Fruit fly (Drosophila melanogaster): ENCODE results near the gene CASK.

The CASK gene

dm6 chr3R:21848987-21849442, 26.5 kb upstream of the CASK start (continued):
- TF ChIP-seq CG9876 (GFP tag; optimal IDR thresholded peaks at IDR 0.05) (peak; percentile 24), da (GFP tag; optimal IDR thresholded peaks at IDR 0.05) (no peak), CG17612 (GFP tag; IDR thresholded peaks at IDR 0.05) (no peak), maf-S (GFP tag; optimal IDR thresholded peaks at IDR 0.05) (peak; percentile 26), nmo (GFP tag; optimal IDR thresholded peaks at IDR 0.05) (peak; percentile 87), salm (tag; optimal IDR thresholded peaks at IDR 0.05) (peak; percentile 19), en (GFP tag; optimal IDR thresholded peaks at IDR 0.05) (peak; percentile 54), CG12744 (GFP tag; optimal IDR thresholded peaks at IDR 0.05) (peak; percentile 28), Fer3 (tag; optimal IDR thresholded peaks at IDR 0.05) (peak; percentile 33), Myb (GFP tag; optimal IDR thresholded peaks at IDR 0.05) (peak; percentile 39), Mes4 (GFP tag; optimal IDR thresholded peaks at IDR 0.05) (peak; percentile 21), CG30403 (GFP tag; optimal IDR thresholded peaks at IDR 0.05) (peak; percentile 80), CG11398 (GFP tag; optimal IDR thresholded peaks at IDR 0.05) (peak; percentile 7), row (GFP tag; IDR thresholded peaks at IDR 0.05) (peak; percentile 74), CG9817 (tag; optimal IDR thresholded peaks at IDR 0.05) (peak; percentile 31), CG8290 (GFP tag; optimal IDR thresholded peaks at IDR 0.05) (peak; percentile 9), CG8290 (tag; optimal IDR thresholded peaks at IDR 0.05) (peak in 1 of 2 experiments; percentile 20), Hr78 (GFP tag; optimal IDR thresholded peaks at IDR 0.05) (peak in 1 of 2 experiments; percentile 49), ara (GFP tag; IDR thresholded peaks at IDR 0.05) (peak; percentile 60; the same call in 1 of the 2 replicates), ERR (GFP tag; optimal IDR thresholded peaks at IDR 0.05) (no peak), Drgx (GFP tag; IDR thresholded peaks at IDR 0.05) (peak; percentile 89), CG8281 (tag; optimal IDR thresholded peaks at IDR 0.05) (peak; percentile 40), Chrac-16 (GFP tag; optimal IDR thresholded peaks at IDR 0.05) (peak; percentile 54), pan (optimal IDR thresholded peaks at IDR 0.05) (no peak), pan (GFP tag; optimal IDR thresholded peaks at IDR 0.05 in 1 of 2, IDR thresholded peaks at IDR 0.05 in 1 of 2) (peak in 1 of 2 experiments; percentile 35), tin (GFP tag; optimal IDR thresholded peaks at IDR 0.05) (peak; percentile 74), tgo (GFP tag; IDR thresholded peaks at IDR 0.05) (peak; percentile 59; the same call in 2 of the 3 replicates), sens (GFP tag) (peak; percentile 97), CG3407 (GFP tag; optimal IDR thresholded peaks at IDR 0.05) (peak; percentile 46), CG14441 (GFP tag; IDR thresholded peaks at IDR 0.05) (peak; percentile 46; the same call in 1 of the 2 replicates), CG4282 (GFP tag; optimal IDR thresholded peaks at IDR 0.05) (no peak), CG3281 (GFP tag; optimal IDR thresholded peaks at IDR 0.05) (peak; percentile 55), Max (GFP tag; optimal IDR thresholded peaks at IDR 0.05) (peak; percentile 57), Usf (GFP tag; optimal IDR thresholded peaks at IDR 0.05) (no peak), CG2678 (tag; optimal IDR thresholded peaks at IDR 0.05) (peak; percentile 80), HLHmδ (GFP tag; optimal IDR thresholded peaks at IDR 0.05) (no peak), CG17361 (GFP tag; IDR thresholded peaks at IDR 0.05) (peak; percentile 86), Hmx (GFP tag; optimal IDR thresholded peaks at IDR 0.05) (peak; percentile 36), CG4328 (GFP tag; optimal IDR thresholded peaks at IDR 0.05) (peak; percentile 27), vfl (GFP tag; optimal IDR thresholded peaks at IDR 0.05) (peak; percentile 52), amos (GFP tag; IDR thresholded peaks at IDR 0.05; ENCODE audit: partially characterized antibody) (no peak), CG11093 (GFP tag; IDR thresholded peaks at IDR 0.05) (0 out of 3 replicates have a peak, but pooled peaks have one; percentile 45), HHEX (GFP tag; optimal IDR thresholded peaks at IDR 0.05) (peak; percentile 69), ci (GFP tag; IDR thresholded peaks at IDR 0.05) (0 out of 3 replicates have a peak, but pooled peaks have one; percentile 13), Six4 (GFP tag; optimal IDR thresholded peaks at IDR 0.05) (peak; percentile 75), Ptx1 (GFP tag; IDR thresholded peaks at IDR 0.05) (peak; percentile 52), zfh2 (GFP tag; optimal IDR thresholded peaks at IDR 0.05) (peak; percentile 1), CG18476 (GFP tag; optimal IDR thresholded peaks at IDR 0.05) (peak; percentile 62), Trl (optimal IDR thresholded peaks at IDR 0.05) (no peak), Trl (GFP tag; optimal IDR thresholded peaks at IDR 0.05) (peak; percentile 66), CG8924 (tag; optimal IDR thresholded peaks at IDR 0.05) (peak; percentile 84), Tbp (GFP tag; optimal IDR thresholded peaks at IDR 0.05) (no peak)
